Fruit fly (Drosophila melanogaster) whole organism, adult: ENCODE data around the gene Gorab.
A peak's percentile ranks its signal among the peaks of the same experiment; 100 is the strongest.

Experiments used
- CG11617 ChIP-seq: fragments of 200-800 bp; sonication (Bioruptor generic); optimal IDR thresholded peaks from 2 replicates; lab custom pipeline; 2017; ENCODE audit warnings: mild to moderate bottlenecking, missing biosample characterization, missing genetic modification reagents, missing genetic modification characterization
- CG12768 ChIP-seq: fragments of 200-800 bp; sonication (Bioruptor generic); optimal IDR thresholded peaks from 2 replicates; lab custom pipeline; 2017; ENCODE audit warnings: missing biosample characterization, missing genetic modification characterization, mild to moderate bottlenecking, moderate library complexity, missing genetic modification reagents
- CG14711 ChIP-seq: fragments of 200-800 bp; sonication (Bioruptor generic); optimal IDR thresholded peaks from 2 replicates; lab custom pipeline; 2018; ENCODE audit warnings: missing biosample characterization, mild to moderate bottlenecking, missing genetic modification characterization, moderate library complexity
- CG1620 ChIP-seq: fragments of 200-800 bp; sonication (Bioruptor generic); optimal IDR thresholded peaks from 2 replicates; lab custom pipeline; 2016; ENCODE audit warnings: missing biosample characterization, missing genetic modification characterization
- CG33017 ChIP-seq: fragments of 200-800 bp; sonication (Bioruptor generic); optimal IDR thresholded peaks from 2 replicates; lab custom pipeline; 2018; ENCODE audit warnings: missing biosample characterization, mild to moderate bottlenecking, missing genetic modification characterization, moderate library complexity
- CG5204 ChIP-seq: fragments of 200-800 bp; sonication (Bioruptor generic); optimal IDR thresholded peaks from 2 replicates; lab custom pipeline; 2016; ENCODE audit warnings: missing biosample characterization, missing genetic modification characterization
- CG7045 ChIP-seq: fragments of 200-800 bp; sonication (Bioruptor generic); optimal IDR thresholded peaks from 2 replicates; lab custom pipeline; 2017; ENCODE audit warnings: missing biosample characterization, mild to moderate bottlenecking, missing genetic modification characterization
- CG7101 ChIP-seq: fragments of 200-800 bp; sonication (Bioruptor generic); optimal IDR thresholded peaks from 2 replicates; lab custom pipeline; 2018; ENCODE audit warnings: missing biosample characterization, mild to moderate bottlenecking, missing genetic modification characterization, moderate library complexity
- Clk ChIP-seq: fragments of 200-800 bp; sonication (Bioruptor generic); optimal IDR thresholded peaks from 2 replicates; lab custom pipeline; 2017; ENCODE audit warnings: missing biosample characterization, missing genetic modification characterization
- Crg-1 ChIP-seq: fragments of 200-800 bp; sonication (Bioruptor generic); optimal IDR thresholded peaks from 2 replicates; lab custom pipeline; 2016; ENCODE audit warnings: missing biosample characterization, missing genetic modification characterization
- Hr96 ChIP-seq: fragments of 200-800 bp; sonication (Bioruptor generic); optimal IDR thresholded peaks from 2 replicates; lab custom pipeline; 2016; ENCODE audit warnings: missing biosample characterization, missing genetic modification characterization
- Mnt ChIP-seq: fragments of 200-800 bp; sonication (Bioruptor generic); optimal IDR thresholded peaks from 2 replicates; lab custom pipeline; 2016; ENCODE audit warnings: missing biosample characterization, mild to moderate bottlenecking, missing genetic modification characterization
- bab1 ChIP-seq: fragments of 200-800 bp; sonication (Bioruptor generic); optimal IDR thresholded peaks from 3 replicates; lab custom pipeline; 2019; ENCODE audit warnings: missing biosample characterization, mild to moderate bottlenecking, missing genetic modification characterization, moderate library complexity
- cic ChIP-seq: fragments of 200-800 bp; sonication (Bioruptor generic); optimal IDR thresholded peaks from 2 replicates; lab custom pipeline; 2017; ENCODE audit warnings: missing biosample characterization, mild to moderate bottlenecking, missing genetic modification characterization, moderate library complexity
- cnc ChIP-seq, 2 experiments: fragments of >200 bp; optimal IDR thresholded peaks; 2 replicates each; lab custom pipeline; 2017
- kay ChIP-seq: fragments of 200-800 bp; sonication (Bioruptor generic); peaks from one replicate; lab custom pipeline; 2016; ENCODE audit warnings: missing biosample characterization, missing genetic modification characterization, borderline replicate concordance
- ovo ChIP-seq: fragments of 200-800 bp; sonication (Bioruptor generic); optimal IDR thresholded peaks from 2 replicates; lab custom pipeline; 2016; ENCODE audit warnings: missing biosample characterization, missing genetic modification characterization
- pad ChIP-seq: fragments of 200-800 bp; sonication (Bioruptor generic); optimal IDR thresholded peaks from 3 replicates; lab custom pipeline; 2017; ENCODE audit warnings: missing biosample characterization, missing genetic modification characterization, mild to moderate bottlenecking, moderate library complexity, missing genetic modification reagents
- tj ChIP-seq: fragments of 200-800 bp; sonication (Bioruptor generic); optimal IDR thresholded peaks from 3 replicates; lab custom pipeline; 2017; ENCODE audit warnings: missing biosample characterization, mild to moderate bottlenecking, missing genetic modification characterization, moderate library complexity
- toe ChIP-seq: fragments of 200-800 bp; sonication (Bioruptor generic); optimal IDR thresholded peaks from 2 replicates; lab custom pipeline; 2016; ENCODE audit warnings: missing biosample characterization, missing genetic modification characterization

Gene Gorab

dm6 chr3L:17447881-17448280 is 19.2 kb upstream of the Gorab start:
- TF ChIP-seq kay (GFP tag; lab: Kevin White, UChicago) (peak; percentile 5), Hr96 (GFP tag; lab: Kevin White, UChicago) (no peak), Mnt (no peak)

DNA sequence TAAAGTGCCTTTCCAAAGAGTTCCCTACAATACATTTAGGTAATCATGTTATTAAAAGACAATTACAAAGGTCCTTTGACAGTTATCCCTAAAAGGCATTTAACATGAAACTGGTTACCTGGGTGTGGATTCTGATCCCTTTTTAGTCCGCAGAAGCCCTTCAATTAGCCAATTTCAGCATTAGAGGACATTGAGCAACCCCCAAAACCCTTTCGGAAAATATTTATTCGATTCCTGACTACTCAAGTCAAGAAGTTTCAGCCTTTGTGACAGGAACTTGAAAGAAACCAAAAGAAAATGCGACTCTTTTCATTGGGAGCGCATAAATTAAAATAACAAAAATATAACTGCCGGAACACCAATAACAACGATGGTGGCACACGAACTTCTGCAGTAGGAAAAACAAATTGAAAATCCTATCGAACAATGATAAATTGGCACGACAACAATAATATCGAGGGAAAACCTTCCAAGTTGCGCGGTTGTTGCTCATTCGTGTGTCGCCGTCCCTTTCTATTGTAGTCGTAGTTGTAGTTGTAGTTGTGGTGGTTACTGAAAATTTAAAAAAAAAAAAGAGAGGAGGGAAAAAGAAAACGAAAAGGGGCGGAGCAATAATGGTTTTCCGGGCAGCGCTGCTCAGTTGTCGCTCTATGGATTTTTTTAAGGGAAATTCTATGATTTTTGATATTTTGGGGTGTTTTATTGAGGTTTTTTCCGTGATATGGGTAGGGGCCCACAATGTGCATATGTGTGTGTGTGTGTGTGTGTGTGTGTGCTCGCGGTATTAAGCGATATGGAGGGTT is 17.2 kb upstream of the Gorab start:
- TF ChIP-seq Mnt, result no peak
- TF ChIP-seq tj (GFP tag; lab: Kevin White, UChicago), result no peak
- TF ChIP-seq bab1 (GFP tag; lab: Kevin White, UChicago), result no peak
- no peak for TF ChIP-seq CG7045
- TF ChIP-seq CG12768, result no peak
- TF ChIP-seq CG11617 (GFP tag; lab: Kevin White, UChicago), result no peak
- TF ChIP-seq Clk (GFP tag; lab: Kevin White, UChicago), result no peak

DNA sequence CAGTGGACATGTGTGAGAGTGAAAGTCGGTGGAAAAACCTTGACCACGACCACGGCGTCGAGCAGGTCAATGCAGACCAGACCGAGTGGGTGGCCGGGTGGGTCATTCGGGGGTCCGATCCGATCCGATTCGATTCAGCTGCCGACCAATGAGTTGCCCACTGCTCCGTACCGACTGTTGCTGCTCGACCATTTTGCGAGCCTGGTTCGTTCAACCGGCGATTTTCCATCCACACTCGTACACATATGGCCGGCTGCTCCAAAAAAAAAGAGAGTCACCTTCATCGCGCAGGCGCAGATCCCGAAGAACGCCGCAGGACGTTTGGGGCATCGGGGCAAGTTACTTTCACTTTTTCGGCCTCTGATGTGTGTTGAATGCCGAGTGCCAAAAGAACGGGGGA is 15.9 kb upstream of the Gorab start:
- no peak for TF ChIP-seq pad (GFP tag; lab: Kevin White, UChicago)
- no peak for TF ChIP-seq CG7045
- TF ChIP-seq ovo, result no peak

dm6 chr3L:17441602-17442001 is 13.0 kb upstream of the Gorab start:
- TF ChIP-seq Hr96 (GFP tag; lab: Kevin White, UChicago) (no peak), CG11617 (GFP tag; lab: Kevin White, UChicago) (no peak), tj (GFP tag; lab: Kevin White, UChicago) (no peak), Crg-1 (GFP tag; lab: Kevin White, UChicago) (no peak), bab1 (GFP tag; lab: Kevin White, UChicago) (no peak), CG7045 (no peak), CG1620 (no peak), Clk (GFP tag; lab: Kevin White, UChicago) (no peak), cic (GFP tag; lab: Kevin White, UChicago) (no peak), cnc (optimal IDR thresholded peaks at IDR 0.05; lab: Kevin White, UChicago) (no peak), Mnt (no peak), CG7101 (tag; lab: Kevin White, UChicago) (no peak), toe (no peak), pad (GFP tag; lab: Kevin White, UChicago) (no peak), CG5204 (GFP tag; lab: Kevin White, UChicago) (no peak), ovo (no peak), kay (GFP tag; lab: Kevin White, UChicago) (no peak), CG12768 (no peak), CG33017 (tag; lab: Kevin White, UChicago) (no peak)

DNA sequence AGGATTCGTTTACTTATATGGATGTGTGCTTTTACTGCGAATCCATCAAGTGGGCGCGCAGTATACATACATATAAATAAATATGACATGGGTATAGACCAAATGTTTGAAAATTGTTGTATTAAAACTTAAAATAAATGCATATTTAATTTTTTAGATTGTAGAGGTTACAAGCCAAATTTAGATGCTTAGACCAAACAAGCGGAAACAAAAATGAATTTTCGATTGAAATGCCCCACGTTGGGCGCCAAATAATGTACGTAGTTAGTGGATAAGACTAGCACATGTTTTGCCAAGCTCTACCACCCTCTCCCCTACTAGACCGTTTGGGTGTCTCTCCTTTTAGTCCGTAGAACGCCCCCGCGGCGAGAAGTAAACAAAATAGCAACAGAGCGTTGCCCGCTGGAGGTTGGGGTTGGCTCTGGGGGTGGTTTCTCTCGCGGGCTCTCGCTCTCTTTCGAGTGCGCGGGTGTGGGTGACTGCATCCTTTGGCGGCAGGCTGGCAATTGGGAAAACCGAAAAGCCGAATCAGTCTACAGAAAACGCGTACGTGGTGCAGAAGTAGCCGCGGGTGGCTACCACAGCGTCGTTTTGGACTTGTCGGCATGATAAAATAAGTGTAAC is 10.3 kb upstream of the Gorab start, which contains the start of gene CG18265:
Gene CG18265, plus strand, starts transcription at position 530 of the 624 bp plus-strand sequence.
- TF ChIP-seq ovo, result no peak
- TF ChIP-seq Mnt, result no peak
- TF ChIP-seq CG7045, result no peak
- TF ChIP-seq cic (GFP tag; lab: Kevin White, UChicago), result no peak
- no peak for TF ChIP-seq kay (GFP tag; lab: Kevin White, UChicago)
- TF ChIP-seq bab1 (GFP tag; lab: Kevin White, UChicago), result no peak

dm6 chr3L:17436331-17436730 is 7.7 kb upstream of the Gorab start, which contains the start of gene CG12229:
Gene CG12229 (minus strand): TSS chr3L:17436431.
- TF ChIP-seq toe (no peak), cic (GFP tag; lab: Kevin White, UChicago) (no peak), CG7045 (no peak), CG7101 (tag; lab: Kevin White, UChicago) (no peak)

DNA sequence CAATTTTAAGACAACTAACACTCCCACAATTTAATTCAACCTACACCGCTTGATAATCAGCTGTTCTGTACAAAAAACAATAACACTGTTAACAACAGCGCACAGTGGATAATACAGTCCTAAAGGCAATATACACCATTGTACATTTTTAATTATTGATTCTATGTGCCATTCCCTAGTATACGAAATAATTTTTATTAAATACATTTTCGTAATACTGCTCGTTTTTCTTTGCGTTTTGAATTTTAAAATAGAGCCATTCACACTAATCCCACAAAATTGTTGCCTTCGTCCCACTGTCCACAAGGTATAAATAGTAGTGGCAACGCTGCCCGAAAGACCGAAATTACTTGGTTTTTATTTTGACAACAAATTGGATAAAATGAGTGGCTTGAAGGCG is 4.9 kb upstream of the Gorab start, which contains the start of the genes Coq4 and CG32176:
Gene Coq4, minus strand, starts transcription at position 67 of the 400 bp plus-strand sequence.
Gene CG32176, plus strand, starts transcription at position 314 of the 400 bp plus-strand sequence.
- TF ChIP-seq cic (GFP tag; lab: Kevin White, UChicago) (peak; percentile 17), pad (GFP tag; lab: Kevin White, UChicago) (peak; percentile 81), Hr96 (GFP tag; lab: Kevin White, UChicago) (peak; percentile 96), Mnt (peak; percentile 90), CG12768 (peak; percentile 93), CG1620 (peak; percentile 98), bab1 (GFP tag; lab: Kevin White, UChicago) (peak; percentile 97), CG11617 (GFP tag; lab: Kevin White, UChicago) (peak; percentile 94), tj (GFP tag; lab: Kevin White, UChicago) (peak; percentile 82), Clk (GFP tag; lab: Kevin White, UChicago) (peak; percentile 90), ovo (peak; percentile 90), CG7101 (tag; lab: Kevin White, UChicago) (peak; percentile 96), CG7045 (peak; percentile 96), CG33017 (tag; lab: Kevin White, UChicago) (peak; percentile 93), kay (GFP tag; lab: Kevin White, UChicago) (peak; percentile 98), CG5204 (GFP tag; lab: Kevin White, UChicago) (peak; percentile 98), toe (peak; percentile 98), cnc (optimal IDR thresholded peaks at IDR 0.05; lab: Kevin White, UChicago) (no peak), CG14711 (tag; lab: Kevin White, UChicago) (peak; percentile 88), Crg-1 (GFP tag; lab: Kevin White, UChicago) (peak; percentile 96)
